Fruit fly (Drosophila melanogaster) whole organism, embryonic: ENCODE results near the gene CG42578.
A peak's percentile ranks its signal among the peaks of the same experiment; 100 is the strongest.

Experiments used
- Adf1 ChIP-seq: fragments of 200-800 bp; sonication (Bioruptor generic); IDR thresholded peaks from 2 replicates; pipeline ENCODE4 v1.3.6; 2022; ENCODE audit warnings: missing biosample characterization, missing genetic modification characterization
- CG12219 ChIP-seq: fragments of 200-800 bp; sonication (Bioruptor generic); optimal IDR thresholded peaks from 3 replicates; lab custom pipeline; 2018; ENCODE audit warnings: missing biosample characterization, mild to moderate bottlenecking, missing genetic modification characterization
- CG13287 ChIP-seq: fragments of 200-800 bp; sonication (Bioruptor generic); IDR thresholded peaks from 2 replicates; pipeline ENCODE4 v1.3.6; 2022; ENCODE audit warnings: missing biosample characterization, missing genetic modification characterization; ENCODE audit not compliant: partially characterized antibody
- CG15011 ChIP-seq: fragments of 200-800 bp; sonication (Bioruptor generic); optimal IDR thresholded peaks from 3 replicates; lab custom pipeline; 2018; ENCODE audit warnings: missing biosample characterization, mild to moderate bottlenecking, missing genetic modification characterization
- CG1529 ChIP-seq: fragments of 200-800 bp; sonication (Bioruptor generic); optimal IDR thresholded peaks from 3 replicates; lab custom pipeline; 2018; ENCODE audit warnings: missing biosample characterization, missing genetic modification characterization
- CG16863 ChIP-seq: fragments of 200-800 bp; sonication (Bioruptor generic); optimal IDR thresholded peaks from 3 replicates; lab custom pipeline; 2016; ENCODE audit warnings: missing biosample characterization, missing genetic modification characterization
- CG17361 ChIP-seq: fragments of 200-800 bp; sonication (Bioruptor generic); IDR thresholded peaks from 3 replicates; pipeline ENCODE4 v1.3.6; 2022; ENCODE audit warnings: missing biosample characterization, missing genetic modification characterization
- CG1792 ChIP-seq: fragments of 200-800 bp; sonication (Bioruptor generic); optimal IDR thresholded peaks from 2 replicates; lab custom pipeline; 2016; ENCODE audit warnings: missing biosample characterization, missing genetic modification characterization
- CG4820 ChIP-seq: fragments of 200-800 bp; sonication (Bioruptor generic); optimal IDR thresholded peaks from 3 replicates; lab custom pipeline; 2016; ENCODE audit warnings: missing biosample characterization, missing genetic modification characterization
- CG6254 ChIP-seq: fragments of 200-800 bp; sonication (Bioruptor generic); optimal IDR thresholded peaks from 3 replicates; lab custom pipeline; 2017; ENCODE audit warnings: mild to moderate bottlenecking, missing biosample characterization, missing genetic modification reagents, missing genetic modification characterization
- CG6683 ChIP-seq: fragments of 200-800 bp; sonication (Bioruptor generic); optimal IDR thresholded peaks from 2 replicates; lab custom pipeline; 2017; ENCODE audit warnings: missing biosample characterization, mild to moderate bottlenecking, missing genetic modification characterization, missing genetic modification reagents
- CG7372 ChIP-seq: fragments of 200-800 bp; sonication (Bioruptor generic); IDR thresholded peaks from 2 replicates; pipeline ENCODE4 v1.3.6; 2022; ENCODE audit warnings: missing biosample characterization, missing genetic modification characterization
- CG8388 ChIP-seq: fragments of 200-800 bp; sonication (Bioruptor generic); optimal IDR thresholded peaks from 2 replicates; lab custom pipeline; 2019; ENCODE audit warnings: missing biosample characterization, mild to moderate bottlenecking, missing genetic modification characterization, moderate library complexity
- CoRest ChIP-seq: fragments of 200-800 bp; sonication (Bioruptor generic); optimal IDR thresholded peaks from 3 replicates; lab custom pipeline; 2018; ENCODE audit warnings: missing biosample characterization, mild to moderate bottlenecking, missing genetic modification characterization, moderate library complexity
- Dip2 ChIP-seq: fragments of 200-800 bp; sonication (Bioruptor generic); IDR thresholded peaks from 2 replicates; pipeline ENCODE4 v1.3.6; 2022; ENCODE audit warnings: missing biosample characterization, missing genetic modification characterization
- Doc2 ChIP-seq: fragments of 200-800 bp; sonication (Bioruptor generic); IDR thresholded peaks from 2 replicates; pipeline ENCODE4 v1.3.6; 2022; ENCODE audit warnings: missing biosample characterization, missing genetic modification characterization
- E2f2 ChIP-seq: fragments of 200-800 bp; sonication (Bioruptor generic); IDR thresholded peaks from 2 replicates; pipeline ENCODE4 v1.3.6; 2022; ENCODE audit warnings: missing biosample characterization, missing genetic modification characterization
- HmgZ ChIP-seq: fragments of 200-800 bp; sonication (Bioruptor generic); optimal IDR thresholded peaks from 2 replicates; lab custom pipeline; 2018; ENCODE audit warnings: missing biosample characterization, mild to moderate bottlenecking, missing genetic modification characterization
- Hr51 ChIP-seq, 2 experiments: fragments of 200-800 bp; sonication (Bioruptor generic); optimal IDR thresholded peaks; 2 replicates in 1 of 2; 3 replicates in 1 of 2; lab custom pipeline; 2016 to 2018; ENCODE audit warnings: missing biosample characterization in 2 of 2, missing genetic modification characterization in 2 of 2, mild to moderate bottlenecking in 1 of 2, moderate library complexity in 1 of 2
- MTF-1 ChIP-seq: fragments of 200-800 bp; sonication (Bioruptor generic); optimal IDR thresholded peaks from 2 replicates; lab custom pipeline; 2018; ENCODE audit warnings: missing biosample characterization, mild to moderate bottlenecking, missing genetic modification characterization, borderline replicate concordance
- Med ChIP-seq: fragments of 200-800 bp; sonication (Bioruptor generic); peaks from one replicate; lab custom pipeline; 2016; ENCODE audit warnings: missing biosample characterization, missing genetic modification characterization, mild to moderate bottlenecking, inconsistent platforms, moderate library complexity
- NfI ChIP-seq: fragments of 200-800 bp; sonication (Bioruptor generic); optimal IDR thresholded peaks from 3 replicates; lab custom pipeline; 2018; ENCODE audit warnings: missing biosample characterization, mild to moderate bottlenecking, missing genetic modification characterization, moderate library complexity
- Oli ChIP-seq: fragments of 200-800 bp; sonication (Bioruptor generic); optimal IDR thresholded peaks from 2 replicates; lab custom pipeline; 2018; ENCODE audit warnings: missing biosample characterization, mild to moderate bottlenecking, missing genetic modification characterization, moderate library complexity
- Ptx1 ChIP-seq: fragments of 200-800 bp; sonication (Bioruptor generic); IDR thresholded peaks from 2 replicates; pipeline ENCODE4 v1.3.6; 2022; ENCODE audit warnings: missing biosample characterization, missing genetic modification characterization
- danr ChIP-seq: fragments of 200-800 bp; sonication (Bioruptor generic); IDR thresholded peaks from 2 replicates; pipeline ENCODE4 v1.3.6; 2022; ENCODE audit warnings: missing biosample characterization, missing genetic modification characterization
- emc ChIP-seq: fragments of 200-800 bp; sonication (Bioruptor generic); optimal IDR thresholded peaks from 2 replicates; lab custom pipeline; 2016; ENCODE audit warnings: missing biosample characterization, missing genetic modification characterization
- fd64A ChIP-seq: fragments of 200-800 bp; sonication (Bioruptor generic); optimal IDR thresholded peaks from 3 replicates; lab custom pipeline; 2018; ENCODE audit warnings: missing biosample characterization, mild to moderate bottlenecking, missing genetic modification characterization
- fu2 ChIP-seq: fragments of 200-800 bp; sonication (Bioruptor generic); optimal IDR thresholded peaks from 2 replicates; lab custom pipeline; 2016; ENCODE audit warnings: missing biosample characterization, missing genetic modification characterization
- gcm2 ChIP-seq: fragments of 200-800 bp; sonication (Bioruptor generic); optimal IDR thresholded peaks from 2 replicates; lab custom pipeline; 2016; ENCODE audit warnings: missing biosample characterization, missing genetic modification characterization
- ken ChIP-seq: fragments of 200-800 bp; sonication (Bioruptor generic); IDR thresholded peaks from 3 replicates; pipeline ENCODE4 v1.3.6; 2022; ENCODE audit warnings: missing biosample characterization, missing genetic modification characterization
- kni ChIP-seq: fragments of 200-800 bp; sonication (Bioruptor generic); optimal IDR thresholded peaks from 3 replicates; lab custom pipeline; 2017; ENCODE audit warnings: mild to moderate bottlenecking, missing biosample characterization, missing genetic modification reagents, missing genetic modification characterization
- lab ChIP-seq: fragments of 200-800 bp; sonication (Bioruptor generic); optimal IDR thresholded peaks from 3 replicates; lab custom pipeline; 2017; ENCODE audit warnings: missing biosample characterization, missing genetic modification characterization, mild to moderate bottlenecking, moderate library complexity, missing genetic modification reagents
- maf-S ChIP-seq: fragments of 200-800 bp; sonication (Bioruptor generic); optimal IDR thresholded peaks from 2 replicates; lab custom pipeline; 2016; ENCODE audit warnings: missing biosample characterization, missing genetic modification characterization
- mirr ChIP-seq: fragments of 200-800 bp; sonication (Bioruptor generic); optimal IDR thresholded peaks from 3 replicates; lab custom pipeline; 2018; ENCODE audit warnings: missing biosample characterization, mild to moderate bottlenecking, missing genetic modification characterization
- oc ChIP-seq: fragments of 200-800 bp; sonication (Bioruptor generic); optimal IDR thresholded peaks from 2 replicates; lab custom pipeline; 2018; ENCODE audit warnings: missing biosample characterization, mild to moderate bottlenecking, missing genetic modification characterization, moderate library complexity
- pita ChIP-seq: fragments of 200-800 bp; sonication (Bioruptor generic); optimal IDR thresholded peaks from 2 replicates; lab custom pipeline; 2017; ENCODE audit warnings: missing biosample characterization, mild to moderate bottlenecking, missing genetic modification characterization
- row ChIP-seq: fragments of 200-800 bp; sonication (Bioruptor generic); IDR thresholded peaks from 3 replicates; pipeline ENCODE4 v1.3.6; 2022; ENCODE audit warnings: missing biosample characterization, missing genetic modification characterization
- run ChIP-seq: fragments of 200-800 bp; sonication (Bioruptor generic); optimal IDR thresholded peaks from 3 replicates; lab custom pipeline; 2018; ENCODE audit warnings: missing biosample characterization, mild to moderate bottlenecking, missing genetic modification characterization
- schlank ChIP-seq: fragments of 200-800 bp; sonication (Bioruptor generic); optimal IDR thresholded peaks from 2 replicates; lab custom pipeline; 2018; ENCODE audit warnings: missing biosample characterization, mild to moderate bottlenecking, missing genetic modification characterization
- sna ChIP-seq: fragments of 200-800 bp; sonication (Bioruptor generic); IDR thresholded peaks from 2 replicates; pipeline ENCODE4 v1.3.6; 2022; ENCODE audit warnings: missing biosample characterization, missing genetic modification characterization; ENCODE audit not compliant: partially characterized antibody
- ssp ChIP-seq: fragments of 200-800 bp; sonication (Bioruptor generic); IDR thresholded peaks from 2 replicates; pipeline ENCODE4 v1.3.6; 2022; ENCODE audit warnings: missing biosample characterization, missing genetic modification characterization
- trem ChIP-seq: fragments of 200-800 bp; optimal IDR thresholded peaks from 3 replicates; lab custom pipeline; 2019; ENCODE audit warnings: missing biosample characterization, mild to moderate bottlenecking, missing genetic modification characterization, moderate library complexity
- usp ChIP-seq: fragments of >200 bp; optimal IDR thresholded peaks from 2 replicates; lab custom pipeline; 2017; ENCODE audit warnings: missing biosample characterization, missing genetic modification characterization

CG42578 gene

DNA sequence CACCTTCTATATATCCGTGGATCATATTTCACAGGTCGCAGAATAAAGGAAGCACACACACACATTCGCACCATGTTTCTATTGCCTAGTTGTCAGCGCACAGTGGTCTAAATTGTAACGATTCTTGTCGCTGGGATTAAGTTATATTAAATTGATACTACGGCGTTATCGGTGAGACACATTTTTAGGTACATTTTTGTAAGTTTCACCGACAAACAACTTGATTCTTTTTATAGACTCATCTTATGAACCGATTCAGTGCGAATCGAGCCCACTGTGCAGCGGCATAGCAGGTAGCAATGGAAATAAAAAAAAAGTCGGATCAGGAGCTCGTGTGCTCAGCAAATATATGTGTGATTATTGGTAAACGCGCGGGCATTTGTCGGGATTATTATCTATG lies 34.2 kb downstream of the CG42578 start (continued):
- TF ChIP-seq CG7372 (GFP tag; lab: Robert Waterston, UW) (no peak), oc (peak; percentile 64), CoRest (tag; lab: Kevin White, UChicago) (no peak), CG6254 (GFP tag; lab: Kevin White, UChicago) (peak; percentile 48), lab (GFP tag; lab: Kevin White, UChicago) (peak; percentile 79), sna (GFP tag; lab: Robert Waterston, UW) (no peak), usp (GFP tag; lab: Kevin White, UChicago) (no peak), row (GFP tag; lab: Robert Waterston, UW) (peak; percentile 79), ssp (GFP tag; lab: Robert Waterston, UW) (0 out of 2 replicates have a peak, but pooled peaks have one; percentile 32), mirr (GFP tag; lab: Kevin White, UChicago) (no peak), trem (tag; lab: Kevin White, UChicago) (peak; percentile 34), CG1792 (GFP tag; lab: Kevin White, UChicago) (peak; percentile 30), CG16863 (peak; percentile 70), Ptx1 (GFP tag; lab: Robert Waterston, UW) (peak; percentile 38; the same call in 1 of the 2 replicates), schlank (peak; percentile 24), CG6683 (GFP tag; lab: Kevin White, UChicago) (no peak), Oli (tag; lab: Kevin White, UChicago) (peak; percentile 78), CG15011 (GFP tag; lab: Kevin White, UChicago) (no peak), emc (GFP tag; lab: Kevin White, UChicago) (peak; percentile 46), NfI (GFP tag; lab: Kevin White, UChicago) (peak; percentile 73), run (tag; lab: Kevin White, UChicago) (peak; percentile 14), CG12219 (GFP tag; lab: Kevin White, UChicago) (peak; percentile 70), maf-S (GFP tag; lab: Kevin White, UChicago) (peak; percentile 67), CG17361 (GFP tag; lab: Robert Waterston, UW) (no peak), fd64A (GFP tag; lab: Kevin White, UChicago) (no peak), CG1529 (GFP tag; lab: Kevin White, UChicago) (no peak), fu2 (GFP tag; lab: Kevin White, UChicago) (peak; percentile 51), Doc2 (GFP tag; lab: Robert Waterston, UW) (no peak), CG4820 (GFP tag; lab: Kevin White, UChicago) (peak; percentile 69), kni (GFP tag; lab: Kevin White, UChicago) (no peak), E2f2 (peak; percentile 41; the same call in 1 of the 2 replicates), danr (GFP tag; lab: Robert Waterston, UW) (no peak), Dip2 (GFP tag; lab: Robert Waterston, UW) (no peak), gcm2 (GFP tag; lab: Kevin White, UChicago) (peak; percentile 29), ken (peak; percentile 83), MTF-1 (peak; percentile 20), Adf1 (GFP tag; lab: Robert Waterston, UW) (no peak), CG8388 (GFP tag; lab: Kevin White, UChicago) (peak; percentile 73), CG13287 (GFP tag; lab: Robert Waterston, UW) (no peak), Hr51 (GFP tag; optimal IDR thresholded peaks at IDR 0.05; lab: Kevin White, UChicago) (peak; percentile 59 to 83), HmgZ (tag; lab: Kevin White, UChicago) (peak; percentile 65), Med (GFP tag; lab: Kevin White, UChicago) (peak; percentile 97), pita (GFP tag; lab: Kevin White, UChicago) (no peak)
- TF ChIP-seq, all 482 proteins: peak for 271
